Worm (Caenorhabditis elegans) whole organism, L4/young adult: Measurements from ENCODE around the gene cyp-31A2.

Experiments
- W03F9.2 ChIP-seq: fragments of 150-350 bp; optimal IDR thresholded peaks from 2 replicates; lab custom pipeline; 2014; ENCODE audit warnings: missing biosample characterization, missing genetic modification characterization
- dao-5 ChIP-seq: sonication (generic microtip); optimal IDR thresholded peaks from 2 replicates; lab custom pipeline; 2016; ENCODE audit warnings: missing genotype, missing genetic modification characterization, moderate library complexity, missing compliant biosample characterization
- him-1 ChIP-seq: sonication (generic microtip); optimal IDR thresholded peaks from 2 replicates; lab custom pipeline; 2016; ENCODE audit warnings: missing genotype, missing genetic modification reagents, missing genetic modification characterization, missing compliant biosample characterization

- TF ChIP-seq him-1 (tag; lab: Kevin White, UChicago), result no peak
- TF ChIP-seq W03F9.2 (tag; lab: Kevin White, UChicago), result no peak
- no peak for TF ChIP-seq dao-5 (tag; lab: Kevin White, UChicago)
Measured at ce11 chrIV:11434575-11434974, 30.8 kb downstream of the cyp-31A2 start.
